Worm (Caenorhabditis elegans): ENCODE data around the gene aqp-11.
A peak's percentile ranks its signal among the peaks of the same experiment; 100 is the strongest.

aqp-11 gene

DNA sequence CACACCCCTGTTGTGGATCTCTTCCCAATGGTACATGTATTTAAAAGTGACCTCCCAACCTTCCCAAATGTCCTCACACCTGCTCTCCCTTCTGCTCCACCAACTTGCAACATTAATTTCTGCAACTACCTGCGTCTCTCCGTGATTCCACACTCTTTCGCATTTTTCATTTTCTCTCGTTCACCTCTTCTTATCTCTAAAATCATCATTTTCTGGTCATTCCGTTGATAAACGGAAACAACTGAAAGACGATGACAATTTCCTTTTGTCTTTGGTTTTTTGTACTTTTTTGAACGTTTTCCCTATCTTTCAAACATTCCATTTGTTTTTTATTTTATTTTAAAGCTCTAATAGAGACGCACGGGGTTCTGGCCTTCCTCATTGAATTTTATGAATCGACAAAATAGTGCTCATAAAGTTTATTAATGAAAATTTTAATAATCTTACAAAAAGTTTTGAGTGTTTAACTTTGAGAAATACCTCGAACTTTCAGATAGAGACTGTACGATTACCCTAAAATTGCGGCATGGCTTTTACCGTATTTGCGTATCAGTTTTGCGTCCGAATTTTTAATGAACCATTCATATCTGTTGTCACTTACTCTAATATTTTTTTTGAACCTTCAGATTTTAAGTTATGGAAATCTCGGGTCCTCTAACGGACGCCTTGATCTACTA lies at the start of gene aqp-11:
TSS of gene aqp-11 (plus strand) at position 627 of the 677 bp plus-strand sequence.
- TF ChIP-seq syd-9 (tag; optimal IDR thresholded peaks at IDR 0.05) (no peak), elt-2 (tag; optimal IDR thresholded peaks at IDR 0.05) (peak; percentile 30), tbx-2 (tag; optimal IDR thresholded peaks at IDR 0.05) (peak; percentile 5)

- TF ChIP-seq C38D4.7 (GFP tag; optimal IDR thresholded peaks at IDR 0.05): no peak
- TF ChIP-seq lin-11 (tag; optimal IDR thresholded peaks at IDR 0.05): no peak
Measured at ce11 chrIII:13624226-13624625, 48.9 kb upstream of the aqp-11 start, which contains the start of gene taf-9. Gene taf-9, plus strand, starts transcription at chrIII:13624276.

ce11 chrIII:13625650-13626430 lies 47.2 kb upstream of the aqp-11 start:
- TF ChIP-seq unc-3 (GFP tag; conservative IDR thresholded peaks at IDR 0.05) (no peak), unc-3 (tag; optimal IDR thresholded peaks at IDR 0.05) (no peak), ets-4 (tag; optimal IDR thresholded peaks at IDR 0.05) (no peak), sox-4 (tag; optimal IDR thresholded peaks at IDR 0.05) (no peak), ceh-18 (tag; optimal IDR thresholded peaks at IDR 0.05) (no peak), K02D7.2 (tag; optimal IDR thresholded peaks at IDR 0.05) (no peak), mec-3 (tag; optimal IDR thresholded peaks at IDR 0.05; ENCODE audit: borderline replicate concordance) (no peak), ceh-31 (tag; optimal IDR thresholded peaks at IDR 0.05) (no peak), pat-9 (tag; optimal IDR thresholded peaks at IDR 0.05) (no peak), dve-1 (tag; optimal IDR thresholded peaks at IDR 0.05) (no peak), hlh-6 (tag; optimal IDR thresholded peaks at IDR 0.05) (no peak), sdc-2 (tag; optimal IDR thresholded peaks at IDR 0.05) (no peak), ref-2 (tag; optimal IDR thresholded peaks at IDR 0.05) (no peak), eyg-1 (tag; optimal IDR thresholded peaks at IDR 0.05) (no peak), unc-42 (tag; optimal IDR thresholded peaks at IDR 0.05) (no peak), ahr-1 (tag; optimal IDR thresholded peaks at IDR 0.05) (no peak), ttx-3 (tag; optimal IDR thresholded peaks at IDR 0.05) (no peak), zip-5 (tag; optimal IDR thresholded peaks at IDR 0.05) (no peak), K09A11.1 (tag; optimal IDR thresholded peaks at IDR 0.05; ENCODE audit: insufficient read depth) (no peak), elt-4 (tag; optimal IDR thresholded peaks at IDR 0.05) (no peak), ztf-16 (tag; optimal IDR thresholded peaks at IDR 0.05) (no peak)

DNA sequence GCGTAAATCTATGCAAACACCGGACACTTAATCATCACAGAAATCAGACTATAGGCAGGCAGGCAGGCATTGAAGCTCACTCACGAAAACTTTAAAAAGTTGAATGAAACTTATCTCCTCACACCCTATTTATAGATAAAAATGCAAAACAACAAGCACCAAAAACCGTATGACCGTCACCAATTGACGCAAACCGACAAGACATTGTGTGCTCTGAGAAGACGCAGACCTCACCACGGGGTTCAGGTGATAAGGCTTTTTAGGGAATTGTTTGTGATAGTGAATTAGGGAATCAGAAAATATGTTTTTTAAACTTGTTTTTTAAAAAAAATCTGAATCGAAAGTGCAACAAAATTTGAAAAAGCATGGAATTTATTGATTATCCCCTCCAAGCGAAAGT lies 46.4 kb upstream of the aqp-11 start, which contains the start of gene T12D8.5:
TSS of gene T12D8.5 (minus strand) at position 95 of the 400 bp plus-strand sequence.
- TF ChIP-seq eyg-1 (tag; optimal IDR thresholded peaks at IDR 0.05) (no peak), pros-1 (tag; optimal IDR thresholded peaks at IDR 0.05) (no peak), ztf-16 (tag; optimal IDR thresholded peaks at IDR 0.05) (no peak), elt-2 (tag; optimal IDR thresholded peaks at IDR 0.05) (peak; percentile 85), pat-9 (tag; optimal IDR thresholded peaks at IDR 0.05) (no peak), dmd-4 (tag; optimal IDR thresholded peaks at IDR 0.05; ENCODE audit: borderline replicate concordance) (no peak), gmeb-2 (tag; optimal IDR thresholded peaks at IDR 0.05) (no peak)

DNA sequence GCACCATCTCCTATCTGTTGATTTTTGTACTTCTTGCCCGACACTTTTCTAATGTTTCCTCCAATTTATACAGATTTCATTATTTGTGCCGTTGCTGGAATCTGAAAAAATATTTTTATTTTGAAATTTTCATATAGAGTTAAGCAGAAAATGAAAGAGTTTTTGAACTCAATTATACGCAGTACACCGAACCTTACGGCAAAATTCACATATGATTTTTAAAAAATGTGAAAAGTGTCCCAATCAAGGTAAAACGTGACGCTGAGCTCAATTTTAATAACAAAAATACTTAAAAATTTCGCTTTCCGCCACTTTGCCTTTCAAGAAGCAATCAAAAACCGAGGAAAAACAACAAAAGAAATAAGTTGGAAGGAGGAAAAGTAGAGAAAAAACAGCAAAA lies 42.4 kb upstream of the aqp-11 start, which contains the start of gene arrd-17:
TSS of gene arrd-17 (minus strand) at position 101 of the 400 bp plus-strand sequence.
- TF ChIP-seq pha-4 (tag; optimal IDR thresholded peaks at IDR 0.05): no peak

DNA sequence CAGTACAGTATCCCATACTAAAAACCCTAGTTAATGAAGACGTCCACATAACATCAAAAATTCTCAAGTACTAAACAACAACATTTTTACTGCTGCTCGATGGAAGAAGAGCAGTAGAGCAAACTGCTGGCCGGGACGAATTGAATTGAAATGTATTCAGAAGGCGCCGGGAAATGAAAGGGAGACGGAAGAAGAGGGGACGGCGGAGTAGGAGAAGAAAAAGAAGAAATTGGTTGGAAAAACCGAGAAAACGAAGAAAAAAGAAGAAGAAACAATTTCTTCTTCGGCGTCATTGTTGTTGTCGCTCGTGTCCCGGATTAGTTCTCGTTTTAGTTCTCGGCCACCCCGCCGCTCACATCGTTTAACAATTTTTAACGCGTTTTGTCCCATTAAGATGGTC lies 39.3 kb upstream of the aqp-11 start:
- TF ChIP-seq unc-42 (tag; optimal IDR thresholded peaks at IDR 0.05): peak; percentile 66
- TF ChIP-seq pha-2 (tag; optimal IDR thresholded peaks at IDR 0.05): no peak

Data from whole organism, late embryonic.